Worm (Caenorhabditis elegans) whole organism, young adult: Measurements from ENCODE around the gene C25F9.15.

Experiments
- F39B2.1 ChIP-seq: fragments of 200-800 bp; sonication (Bioruptor generic); IDR thresholded peaks from 2 replicates; pipeline ENCODE4 v1.3.6; 2022; ENCODE audit warnings: missing genetic modification reagents, missing genetic modification characterization, missing compliant biosample characterization
- F52B5.7 ChIP-seq: sonication (generic microtip); optimal IDR thresholded peaks from 2 replicates; lab custom pipeline; 2016; ENCODE audit warnings: mild to moderate bottlenecking, missing genetic modification characterization, missing compliant biosample characterization
- Y53G8AR.9 ChIP-seq: fragments of 200-800 bp; sonication (Bioruptor generic); conservative IDR thresholded peaks from 2 replicates; pipeline ENCODE4 v1.3.6; 2022; ENCODE audit warnings: missing genetic modification reagents, missing genetic modification characterization, missing compliant biosample characterization
- Y56A3A.18 ChIP-seq: fragments of 200-800 bp; sonication (Bioruptor generic); IDR thresholded peaks from 2 replicates; pipeline ENCODE4 v1.3.6; 2022; ENCODE audit warnings: missing genetic modification reagents, missing genetic modification characterization, missing compliant biosample characterization
- ama-1 ChIP-seq, 3 experiments: fragments of 150-350 bp in 1 of 3; sonication (generic microtip) in 2 of 3; optimal IDR thresholded peaks; 2 replicates each; lab custom pipeline; 2014 to 2018; ENCODE audit warnings: missing biosample characterization in 2 of 3, missing genetic modification characterization in 2 of 3, missing genetic modification reagents in 2 of 3
- gei-17 ChIP-seq: fragments of 200-800 bp; sonication (Bioruptor generic); optimal IDR thresholded peaks from 2 replicates; lab custom pipeline; 2018; ENCODE audit warnings: mild to moderate bottlenecking, missing genetic modification characterization, missing compliant biosample characterization
- madf-6 ChIP-seq: fragments of 200-800 bp; sonication (Bioruptor generic); IDR thresholded peaks from 2 replicates; pipeline ENCODE4 v1.3.6; 2022; ENCODE audit warnings: missing genetic modification reagents, missing genetic modification characterization, missing compliant biosample characterization
- nhr-90 ChIP-seq: sonication (generic microtip); optimal IDR thresholded peaks from 2 replicates; lab custom pipeline; 2016; ENCODE audit warnings: missing genotype, mild to moderate bottlenecking, missing genetic modification characterization, missing compliant biosample characterization
- zfh-2 ChIP-seq: fragments of 200-800 bp; sonication (Bioruptor generic); conservative IDR thresholded peaks from 2 replicates; pipeline ENCODE4 v1.3.6; 2022; ENCODE audit warnings: missing genetic modification reagents, missing genetic modification characterization, missing compliant biosample characterization

ce11 chrV:19462612-19463011 lies 44.7 kb downstream of the C25F9.15 start, which contains the start of gene Y43F8B.25:
- TF ChIP-seq Y56A3A.18 (GFP tag; lab: Robert Waterston, UW) = no peak
- TF ChIP-seq zfh-2 (GFP tag; lab: Robert Waterston, UW) = no peak
- TF ChIP-seq ama-1 (optimal IDR thresholded peaks at IDR 0.05; lab: Kevin White, UChicago) = no peak
- TF ChIP-seq ama-1 (GFP tag; optimal IDR thresholded peaks at IDR 0.05; lab: Kevin White, UChicago) = no peak
- TF ChIP-seq F52B5.7 (tag; lab: Kevin White, UChicago) = no peak
- no peak for TF ChIP-seq F39B2.1
- TF ChIP-seq gei-17 (GFP tag; lab: Kevin White, UChicago) = no peak
- no peak for TF ChIP-seq nhr-90
- TF ChIP-seq Y53G8AR.9 (GFP tag; lab: Robert Waterston, UW) = no peak
- no peak for TF ChIP-seq madf-6
